Fruit fly (Drosophila melanogaster) whole organism: Measurements from ENCODE around the gene VGlut.

Experiments
- CG8478 ChIP-seq: fragments of >200 bp; optimal IDR thresholded peaks from 2 replicates; lab custom pipeline; 2018; ENCODE audit warnings: inconsistent platforms
- Dll ChIP-seq: fragments of >200 bp; optimal IDR thresholded peaks from 2 replicates; lab custom pipeline; 2017
- EcR ChIP-seq, 2 experiments: fragments of >200 bp; optimal IDR thresholded peaks; 2 replicates each; lab custom pipeline; 2017; ENCODE audit warnings: missing biosample characterization in 2 of 2, missing genetic modification characterization in 2 of 2, missing genetic modification reagents in 2 of 2
- pan ChIP-seq: fragments of >200 bp; optimal IDR thresholded peaks from 2 replicates; lab custom pipeline; 2017
- psq ChIP-seq: fragments of >200 bp; optimal IDR thresholded peaks from 2 replicates; lab custom pipeline; 2017
- usp ChIP-seq: fragments of >200 bp; optimal IDR thresholded peaks from 2 replicates; lab custom pipeline; 2017; ENCODE audit warnings: missing biosample characterization, missing genetic modification characterization, mixed read lengths

VGlut gene

DNA sequence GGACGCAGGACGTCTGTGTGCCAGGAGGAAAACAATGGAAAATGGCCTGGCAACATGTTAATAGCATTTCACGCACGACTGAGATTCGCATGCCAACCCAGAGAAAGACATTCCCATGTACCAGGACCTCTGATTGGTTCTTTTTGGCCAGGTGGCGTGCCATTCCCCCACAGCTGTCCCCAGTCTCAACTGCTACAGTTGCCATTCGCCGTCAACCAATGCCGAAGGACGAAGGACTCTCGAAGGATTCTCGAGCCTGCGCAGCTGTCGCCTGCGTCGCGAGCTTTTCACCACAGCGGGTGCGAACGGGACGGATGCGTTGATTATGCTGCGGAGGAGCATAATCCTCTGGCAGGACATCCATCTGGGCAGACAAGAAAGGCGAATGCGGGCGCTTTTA is at the start of gene VGlut:
Gene VGlut, plus strand, starts transcription at position 399 of the 400 bp plus-strand sequence.
- no peak for TF ChIP-seq CG8478 (lab: Kevin White, UChicago)
- no peak for TF ChIP-seq psq (lab: Kevin White, UChicago)
- no peak for TF ChIP-seq Dll (lab: Kevin White, UChicago)
- no peak for TF ChIP-seq EcR (GFP tag; optimal IDR thresholded peaks at IDR 0.05; lab: Kevin White, UChicago)
- TF ChIP-seq pan, result no peak
- no peak for TF ChIP-seq usp (GFP tag; lab: Kevin White, UChicago)

DNA sequence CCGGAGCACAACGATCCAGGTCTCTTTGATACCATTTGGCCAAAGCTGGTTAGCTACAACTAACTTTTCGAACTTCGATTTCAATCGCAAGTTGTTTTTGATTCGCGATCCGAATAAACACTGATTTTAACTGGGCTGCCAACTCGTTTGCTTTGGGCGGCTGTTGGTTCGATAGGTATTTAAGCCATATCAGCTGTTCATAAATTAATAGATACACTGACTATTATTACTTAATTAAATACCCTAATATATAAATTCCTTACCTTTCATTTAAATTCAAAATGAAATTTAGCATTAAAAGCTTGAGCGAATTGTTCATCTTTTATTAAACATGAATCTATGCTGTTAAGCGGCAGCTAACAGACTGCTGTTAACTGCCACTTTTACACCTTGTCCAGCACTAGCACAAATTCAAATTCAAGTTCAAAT is 42.9 kb upstream of the VGlut start, which contains the start of gene CG9967:
Gene CG9967, minus strand, starts transcription at position 129 of the 429 bp plus-strand sequence.
- TF ChIP-seq pan (no peak), CG8478 (lab: Kevin White, UChicago) (no peak), Dll (lab: Kevin White, UChicago) (no peak)

DNA sequence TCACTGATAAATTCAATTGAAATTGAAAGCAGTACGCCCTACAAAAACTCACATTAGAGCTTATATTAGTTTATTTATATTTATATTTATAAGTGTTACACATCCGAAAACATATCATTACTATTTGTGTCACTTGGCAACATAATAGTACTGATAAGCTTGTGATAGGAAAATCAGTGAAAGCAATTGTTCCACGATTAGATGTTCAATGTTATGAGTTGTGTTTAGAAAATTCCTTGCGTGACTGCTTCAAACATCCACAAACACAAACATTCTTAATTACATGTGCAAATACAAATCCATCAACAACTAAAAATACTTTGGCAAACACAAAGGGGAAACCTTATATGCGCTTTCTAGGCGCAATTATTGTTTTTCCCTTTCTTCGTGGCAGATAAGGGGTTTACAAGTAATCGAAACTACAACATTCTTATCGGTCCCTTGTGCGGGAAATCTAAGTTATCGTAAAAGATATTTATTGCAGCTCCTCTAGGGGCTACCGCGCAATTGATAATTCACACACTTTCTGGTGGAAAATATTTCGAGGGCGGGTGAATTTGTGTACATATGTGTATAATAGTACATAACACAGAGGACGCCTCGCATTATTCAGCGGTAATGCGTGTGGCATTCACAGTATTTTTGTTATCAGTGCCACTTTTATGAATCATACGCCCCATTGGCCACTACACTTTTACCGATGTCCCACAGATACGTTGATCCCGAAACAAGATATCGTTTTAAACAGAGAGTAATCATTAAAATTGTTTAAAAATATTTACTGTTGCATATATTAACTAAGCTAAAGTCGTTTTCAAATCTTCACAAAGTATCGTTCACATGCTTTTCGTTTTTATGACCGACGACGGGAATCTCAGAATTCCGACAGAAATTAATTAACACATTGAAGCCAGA is 37.9 kb upstream of the VGlut start:
- TF ChIP-seq CG8478 (lab: Kevin White, UChicago) (no peak), EcR (GFP tag; optimal IDR thresholded peaks at IDR 0.05; lab: Kevin White, UChicago) (no peak), Dll (lab: Kevin White, UChicago) (no peak), psq (lab: Kevin White, UChicago) (no peak), usp (GFP tag; lab: Kevin White, UChicago) (no peak), pan (no peak)

DNA sequence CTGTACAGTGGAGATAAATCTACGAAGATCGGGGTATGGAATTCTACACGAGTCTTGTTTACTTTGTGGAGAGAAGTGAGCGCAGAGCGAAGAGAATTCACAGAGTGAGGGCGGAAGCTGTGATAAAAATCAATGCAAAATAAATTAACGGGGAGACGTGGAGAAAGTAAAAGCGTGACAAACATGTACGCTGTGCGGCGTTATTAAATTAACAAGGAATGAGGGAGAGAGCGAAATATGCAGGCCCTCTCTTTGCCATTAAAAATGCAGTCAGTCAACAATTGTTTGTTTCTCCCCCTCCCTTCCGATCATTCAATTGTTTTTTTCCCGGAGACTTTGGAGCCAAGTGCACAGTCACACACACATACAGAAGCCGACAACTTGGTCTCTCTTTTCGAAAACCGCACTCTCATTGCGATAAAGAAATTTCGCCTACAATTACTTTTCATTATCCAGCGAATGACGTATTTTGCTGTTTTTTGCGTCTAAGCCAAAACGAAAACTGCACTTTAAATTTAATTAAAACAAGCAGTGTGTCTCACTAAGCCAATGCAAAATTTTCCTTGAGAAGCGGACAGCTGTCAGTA is 37.2 kb upstream of the VGlut start:
- TF ChIP-seq Dll (lab: Kevin White, UChicago) (no peak), EcR (GFP tag; optimal IDR thresholded peaks at IDR 0.05; lab: Kevin White, UChicago) (no peak), usp (GFP tag; lab: Kevin White, UChicago) (no peak), CG8478 (lab: Kevin White, UChicago) (no peak), psq (lab: Kevin White, UChicago) (no peak), pan (no peak)

DNA sequence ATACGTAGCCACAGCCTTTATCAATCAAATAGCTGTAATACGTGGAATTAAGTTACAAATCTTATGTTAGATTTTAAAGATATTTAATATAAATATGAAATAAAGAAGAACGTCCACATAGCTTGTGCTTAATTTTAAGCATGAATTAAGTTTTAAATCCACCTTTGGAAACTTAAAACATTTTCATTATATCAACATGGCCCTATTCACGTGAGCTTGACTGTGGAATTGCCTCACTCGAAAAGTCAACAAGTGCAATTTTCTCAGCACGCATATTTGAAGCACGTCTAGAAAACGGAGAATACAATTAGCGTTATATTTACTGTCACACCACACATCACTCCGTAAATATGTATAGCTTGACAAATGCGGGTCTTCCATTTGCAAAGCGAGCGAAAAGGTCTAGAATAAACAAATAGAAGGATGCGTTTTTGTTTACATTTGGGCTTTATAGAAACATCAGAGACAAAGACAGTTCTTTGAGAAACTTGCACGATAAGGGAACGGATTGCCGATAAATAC is 36.4 kb upstream of the VGlut start:
- TF ChIP-seq CG8478 (lab: Kevin White, UChicago), result no peak
- TF ChIP-seq pan, result no peak

DNA sequence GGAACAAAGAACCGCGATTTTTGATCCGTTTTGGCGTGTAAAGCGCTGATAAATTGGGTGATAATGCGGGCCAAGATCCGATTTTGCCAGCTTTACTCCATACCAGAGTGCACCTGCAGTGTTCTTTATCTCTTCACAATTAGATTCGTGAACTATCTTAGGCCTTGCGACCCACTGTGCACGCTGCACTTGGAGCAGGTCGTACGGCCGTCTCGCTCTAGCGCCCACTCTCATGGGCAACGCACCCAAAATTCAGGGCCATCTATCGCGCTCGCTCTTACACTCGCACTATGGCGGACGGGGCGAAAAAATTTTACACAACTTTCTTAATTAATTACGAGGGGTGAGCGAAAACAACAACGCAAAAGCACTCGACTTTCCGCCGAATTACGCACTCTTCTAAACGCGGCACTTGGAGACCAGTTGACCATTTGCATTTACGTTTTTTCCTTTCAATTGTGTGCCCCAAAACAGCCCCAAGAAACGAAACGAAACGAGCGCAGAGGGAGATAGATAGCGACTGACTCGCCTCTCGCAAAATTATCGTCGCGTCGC is 35.8 kb upstream of the VGlut start:
- TF ChIP-seq pan (no peak), CG8478 (lab: Kevin White, UChicago) (peak; percentile 87)

DNA sequence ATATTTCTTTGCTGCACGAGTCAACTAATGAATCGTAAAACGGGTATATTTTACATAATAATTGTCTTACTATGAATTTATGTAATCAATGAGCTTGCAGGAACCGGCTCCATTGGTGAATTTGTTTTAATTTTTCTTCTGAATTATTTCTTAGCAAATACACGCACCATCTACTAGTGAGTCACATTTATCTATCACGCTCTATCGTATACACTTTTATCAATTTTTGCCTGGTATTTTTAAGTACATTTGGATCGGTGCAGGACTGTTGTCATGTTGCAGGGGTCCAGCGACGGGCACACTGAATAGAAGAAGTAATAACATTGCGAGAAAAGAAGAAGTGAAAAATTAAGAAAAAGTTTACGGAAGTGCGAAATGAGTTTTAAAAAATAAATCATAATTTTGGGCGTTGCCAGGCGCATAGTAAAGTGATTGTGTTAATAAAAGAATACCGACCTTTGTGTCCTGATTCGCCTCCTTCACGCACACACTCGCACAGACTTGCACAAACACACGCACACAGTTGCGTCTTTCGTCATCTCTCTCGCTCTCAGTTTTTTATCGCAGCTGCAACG is 34.9 kb upstream of the VGlut start, which contains the start of the genes Rab5 and Axud1:
Gene Rab5, minus strand, starts transcription at position 197 of the 575 bp plus-strand sequence.
Gene Axud1, plus strand, starts transcription at position 269 of the 575 bp plus-strand sequence.
- no peak for TF ChIP-seq pan
- TF ChIP-seq psq (lab: Kevin White, UChicago), result no peak
- no peak for TF ChIP-seq Dll (lab: Kevin White, UChicago)
- no peak for TF ChIP-seq CG8478 (lab: Kevin White, UChicago)
- no peak for TF ChIP-seq usp (GFP tag; lab: Kevin White, UChicago)
- no peak for TF ChIP-seq EcR (GFP tag; optimal IDR thresholded peaks at IDR 0.05; lab: Kevin White, UChicago)

DNA sequence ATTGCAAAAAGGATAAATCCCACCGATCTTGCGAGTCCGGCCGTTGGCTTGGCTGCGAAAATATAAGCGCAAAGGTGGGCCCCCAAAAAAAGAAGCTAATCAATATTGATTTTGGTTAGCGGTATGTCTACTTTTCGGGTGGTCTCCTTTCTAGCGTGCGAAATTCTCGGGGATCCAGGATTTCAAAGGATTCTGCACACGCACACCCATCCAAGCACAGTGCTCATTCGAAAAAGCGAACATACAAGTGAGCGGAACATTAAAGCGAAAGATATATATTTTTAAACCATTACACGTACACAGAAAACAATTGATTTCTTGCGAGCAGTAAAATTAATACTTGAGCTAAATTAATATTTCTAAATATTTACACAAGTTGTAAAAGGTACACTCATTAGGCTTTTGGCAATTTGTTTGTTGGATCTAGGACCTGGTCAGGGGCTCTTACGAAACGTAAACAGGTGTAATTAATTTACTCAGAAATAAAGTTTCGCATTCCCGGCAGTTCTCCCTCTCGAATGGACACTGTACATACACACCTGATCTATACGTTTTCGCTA is 34.4 kb upstream of the VGlut start:
- no peak for TF ChIP-seq CG8478 (lab: Kevin White, UChicago)
- TF ChIP-seq Dll (lab: Kevin White, UChicago), result no peak
- no peak for TF ChIP-seq psq (lab: Kevin White, UChicago)
- no peak for TF ChIP-seq pan
- no peak for TF ChIP-seq EcR (GFP tag; optimal IDR thresholded peaks at IDR 0.05; lab: Kevin White, UChicago)
- TF ChIP-seq usp (GFP tag; lab: Kevin White, UChicago), result no peak

DNA sequence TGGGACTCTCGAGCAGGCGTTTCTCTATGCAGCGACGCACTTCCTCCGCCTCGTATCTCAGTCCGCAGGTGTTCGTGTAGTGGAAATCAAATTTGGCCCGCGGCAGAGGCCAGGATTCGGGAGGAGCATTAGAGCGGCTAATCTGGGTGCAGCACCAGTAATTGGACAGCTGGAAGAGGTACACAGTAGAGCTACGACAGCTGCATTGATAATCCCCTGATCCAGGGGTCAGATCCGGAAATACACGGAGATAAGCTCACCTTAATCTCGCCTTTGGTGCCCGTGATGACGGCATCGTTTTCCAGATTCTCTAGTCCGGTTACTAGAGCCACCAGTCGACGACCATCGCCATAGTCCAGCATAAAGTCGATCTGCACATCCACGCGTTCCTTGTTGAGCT is 29.7 kb upstream of the VGlut start:
- no peak for TF ChIP-seq CG8478 (lab: Kevin White, UChicago)
- TF ChIP-seq usp (GFP tag; lab: Kevin White, UChicago), result no peak
- no peak for TF ChIP-seq pan
- TF ChIP-seq EcR (GFP tag; optimal IDR thresholded peaks at IDR 0.05; lab: Kevin White, UChicago), result no peak
- no peak for TF ChIP-seq Dll (lab: Kevin White, UChicago)
- TF ChIP-seq psq (lab: Kevin White, UChicago), result no peak

DNA sequence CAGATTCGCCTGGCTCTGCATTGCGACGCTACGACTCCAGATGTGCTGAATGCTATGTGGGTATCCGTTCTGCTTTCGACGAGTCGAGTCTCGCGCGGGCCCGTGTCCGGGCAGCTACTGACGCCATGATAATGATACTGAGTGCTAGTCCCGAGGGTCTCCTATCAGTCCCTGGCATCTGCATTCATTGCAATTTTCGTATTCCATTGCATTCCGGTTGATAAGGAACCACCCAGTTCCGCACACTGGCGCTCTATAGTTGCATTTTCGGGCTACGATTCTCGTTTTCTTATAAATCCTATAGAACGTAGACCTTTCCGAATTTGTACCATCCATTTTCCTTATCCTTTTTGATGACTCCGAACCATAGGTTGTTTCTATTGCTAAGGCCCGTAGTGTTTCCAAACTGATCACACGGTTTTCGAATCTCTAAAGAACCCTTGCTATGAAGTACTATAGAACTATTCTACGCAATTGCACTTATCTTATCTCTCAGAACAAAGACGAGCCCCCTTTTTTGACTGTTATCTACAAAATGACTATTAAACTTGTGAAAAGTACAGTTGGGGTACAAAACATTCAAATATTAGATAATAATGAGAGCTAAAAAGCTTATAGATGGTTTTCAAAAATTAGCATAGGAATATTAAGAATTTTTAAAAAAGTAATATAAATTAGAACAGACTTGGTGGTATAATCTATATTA is 28.5 kb upstream of the VGlut start, which contains the start of gene CG3597:
Gene CG3597, minus strand, starts transcription at position 119 of the 706 bp plus-strand sequence.
- TF ChIP-seq EcR (GFP tag; optimal IDR thresholded peaks at IDR 0.05; lab: Kevin White, UChicago) (no peak), Dll (lab: Kevin White, UChicago) (no peak), pan (no peak), CG8478 (lab: Kevin White, UChicago) (no peak), psq (lab: Kevin White, UChicago) (no peak), usp (GFP tag; lab: Kevin White, UChicago) (no peak)
